Worm (Caenorhabditis elegans): ENCODE data around the gene srg-61.

DNA sequence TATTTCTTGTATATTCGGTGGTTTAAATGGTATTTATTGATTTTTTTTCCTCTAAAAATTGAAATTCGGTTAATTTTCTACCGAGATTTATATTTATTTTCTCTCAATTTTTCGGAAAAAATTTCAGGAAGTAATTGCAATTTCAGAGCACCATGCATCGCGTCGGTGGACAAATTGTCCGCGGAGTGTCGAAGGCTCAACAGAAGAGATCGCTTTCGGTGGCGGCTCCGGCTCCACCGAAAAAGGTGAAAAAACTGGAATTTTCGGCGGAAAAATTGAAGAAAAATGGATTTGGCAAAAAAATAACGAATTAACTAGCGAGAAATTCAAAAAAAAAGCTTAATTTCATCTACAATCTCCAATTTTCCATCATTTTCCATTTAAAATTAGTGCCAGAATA is 41.3 kb downstream of the srg-61 start, which contains the start of gene nuo-5:
- no peak for TF ChIP-seq him-1 (tag; optimal IDR thresholded peaks at IDR 0.05)
- TF ChIP-seq W03F9.2 (tag; optimal IDR thresholded peaks at IDR 0.05) = no peak
